Fruit fly (Drosophila melanogaster): ENCODE measurements around the gene CG3634.

Gene CG3634

dm6 chr3L:20772647-20773015 is 36.4 kb downstream of the CG3634 start:
- TF ChIP-seq Abd-B (GFP tag; optimal IDR thresholded peaks at IDR 0.05) (no peak), dl (GFP tag; optimal IDR thresholded peaks at IDR 0.05; ENCODE audit: insufficient read depth in 1 of 2, partially characterized antibody in 2 of 2) (no peak), Hr78 (GFP tag; optimal IDR thresholded peaks at IDR 0.05) (no peak), N (GFP tag; optimal IDR thresholded peaks at IDR 0.05) (no peak), foxo (GFP tag; optimal IDR thresholded peaks at IDR 0.05) (no peak), Dif (GFP tag; optimal IDR thresholded peaks at IDR 0.05; ENCODE audit: partially characterized antibody) (no peak), dmrt93B (GFP tag; optimal IDR thresholded peaks at IDR 0.05) (no peak), Hnf4 (GFP tag; optimal IDR thresholded peaks at IDR 0.05) (no peak), Jra (GFP tag; optimal IDR thresholded peaks at IDR 0.05) (no peak), Mio (GFP tag; optimal IDR thresholded peaks at IDR 0.05) (no peak), psq (GFP tag; optimal IDR thresholded peaks at IDR 0.05) (no peak), Sp1 (GFP tag; optimal IDR thresholded peaks at IDR 0.05) (no peak), sage (GFP tag; optimal IDR thresholded peaks at IDR 0.05) (no peak), Hr83 (GFP tag; optimal IDR thresholded peaks at IDR 0.05; ENCODE audit: poor library complexity, severe bottlenecking) (no peak)

dm6 chr3L:20771891-20772646 is 37.0 kb downstream of the CG3634 start:
- TF ChIP-seq tai (GFP tag; optimal IDR thresholded peaks at IDR 0.05): no peak
- TF ChIP-seq dmrt93B (GFP tag; optimal IDR thresholded peaks at IDR 0.05): peak; percentile 41
- TF ChIP-seq Hnf4 (GFP tag; optimal IDR thresholded peaks at IDR 0.05): peak; percentile 73
- peak; percentile 68 for TF ChIP-seq HLH106 (tag; optimal IDR thresholded peaks at IDR 0.05)
- TF ChIP-seq Myc (optimal IDR thresholded peaks at IDR 0.05): peak; percentile 76
- no peak for TF ChIP-seq Dif (GFP tag; optimal IDR thresholded peaks at IDR 0.05; ENCODE audit: partially characterized antibody)
- peak in 1 of 2 experiments; percentile 80 for TF ChIP-seq foxo (GFP tag; optimal IDR thresholded peaks at IDR 0.05)
- TF ChIP-seq Jra (GFP tag; optimal IDR thresholded peaks at IDR 0.05): peak; percentile 55
- TF ChIP-seq br (GFP tag; optimal IDR thresholded peaks at IDR 0.05): peak; percentile 72
- no peak for TF ChIP-seq Abd-B (GFP tag; optimal IDR thresholded peaks at IDR 0.05)
- peak; percentile 46 for TF ChIP-seq Sp1 (GFP tag; optimal IDR thresholded peaks at IDR 0.05)
- TF ChIP-seq psq (GFP tag; optimal IDR thresholded peaks at IDR 0.05): peak; percentile 53
- TF ChIP-seq dsf (GFP tag; optimal IDR thresholded peaks at IDR 0.05; ENCODE audit: borderline replicate concordance): no peak
- peak; percentile 65 for TF ChIP-seq sage (GFP tag; optimal IDR thresholded peaks at IDR 0.05)
- TF ChIP-seq h (GFP tag; optimal IDR thresholded peaks at IDR 0.05): peak; percentile 75
- no peak for TF ChIP-seq Mio (GFP tag; optimal IDR thresholded peaks at IDR 0.05)
- no peak for TF ChIP-seq Vsx2 (GFP tag; optimal IDR thresholded peaks at IDR 0.05; ENCODE audit: partially characterized antibody)
- TF ChIP-seq CG9705 (GFP tag; optimal IDR thresholded peaks at IDR 0.05): no peak
- TF ChIP-seq Hr83 (GFP tag; optimal IDR thresholded peaks at IDR 0.05; ENCODE audit: poor library complexity, severe bottlenecking): peak; percentile 31
- TF ChIP-seq usp (GFP tag; optimal IDR thresholded peaks at IDR 0.05): no peak
- no peak for TF ChIP-seq CG32264 (GFP tag; optimal IDR thresholded peaks at IDR 0.05)
- TF ChIP-seq N (GFP tag; optimal IDR thresholded peaks at IDR 0.05): no peak
- peak; percentile 78 for TF ChIP-seq rgr (GFP tag; optimal IDR thresholded peaks at IDR 0.05)
- TF ChIP-seq dl (GFP tag; optimal IDR thresholded peaks at IDR 0.05; ENCODE audit: insufficient read depth in 1 of 2, partially characterized antibody in 2 of 2): no peak
- no peak for TF ChIP-seq CrebA (GFP tag; optimal IDR thresholded peaks at IDR 0.05; ENCODE audit: borderline replicate concordance)
- TF ChIP-seq brk (GFP tag; optimal IDR thresholded peaks at IDR 0.05): no peak
- peak; percentile 78 for TF ChIP-seq OdsH (GFP tag; optimal IDR thresholded peaks at IDR 0.05)
- TF ChIP-seq Hr78 (GFP tag; optimal IDR thresholded peaks at IDR 0.05): no peak
- peak; percentile 67 for TF ChIP-seq woc (GFP tag; optimal IDR thresholded peaks at IDR 0.05)
- no peak for TF ChIP-seq jim (GFP tag; optimal IDR thresholded peaks at IDR 0.05)
- no peak for TF ChIP-seq Rel (GFP tag; optimal IDR thresholded peaks at IDR 0.05)
- TF ChIP-seq Rel (tag; optimal IDR thresholded peaks at IDR 0.05): no peak
- TF ChIP-seq pan (optimal IDR thresholded peaks at IDR 0.05): no peak
- no peak for TF ChIP-seq Dfd (GFP tag; optimal IDR thresholded peaks at IDR 0.05)
- TF ChIP-seq GATAd (GFP tag; optimal IDR thresholded peaks at IDR 0.05): no peak
- TF ChIP-seq sv (GFP tag; optimal IDR thresholded peaks at IDR 0.05): peak; percentile 55
- peak; percentile 80 for TF ChIP-seq fru (GFP tag; optimal IDR thresholded peaks at IDR 0.05)
- no peak for TF ChIP-seq lola (GFP tag; optimal IDR thresholded peaks at IDR 0.05)
- TF ChIP-seq ey (GFP tag; optimal IDR thresholded peaks at IDR 0.05): peak; percentile 71
